Fruit fly (Drosophila melanogaster) whole organism, prepupa: ENCODE results near the gene Ir94b.

Source experiments
- CG31627 ChIP-seq: fragments of 200-800 bp; sonication (Bioruptor generic); optimal IDR thresholded peaks from 3 replicates; lab custom pipeline; 2016; ENCODE audit warnings: missing biosample characterization, missing genetic modification characterization
- CG6163 ChIP-seq: fragments of 200-800 bp; sonication (Bioruptor generic); IDR thresholded peaks from 3 replicates; pipeline ENCODE4 v1.3.6; 2022; ENCODE audit warnings: missing biosample characterization, missing genetic modification characterization
- CG8632 ChIP-seq: fragments of 200-800 bp; sonication (Bioruptor generic); optimal IDR thresholded peaks from 3 replicates; lab custom pipeline; 2016; ENCODE audit warnings: missing biosample characterization, missing genetic modification characterization
- CG9139 ChIP-seq: fragments of 200-800 bp; sonication (Bioruptor generic); optimal IDR thresholded peaks from 3 replicates; lab custom pipeline; 2017; ENCODE audit warnings: missing biosample characterization, mild to moderate bottlenecking, missing genetic modification characterization
- Eip78C ChIP-seq: fragments of 200-800 bp; sonication (Bioruptor generic); peaks from one replicate; lab custom pipeline; 2016; ENCODE audit warnings: missing biosample characterization, missing genetic modification characterization
- Ets96B ChIP-seq: fragments of 200-800 bp; optimal IDR thresholded peaks from 2 replicates; lab custom pipeline; 2019; ENCODE audit warnings: missing biosample characterization, mild to moderate bottlenecking, missing genetic modification characterization, moderate library complexity
- Lpt ChIP-seq: fragments of 200-800 bp; sonication (Bioruptor generic); optimal IDR thresholded peaks from 3 replicates; lab custom pipeline; 2016; ENCODE audit warnings: missing biosample characterization, missing genetic modification characterization
- Sox102F ChIP-seq: fragments of 200-800 bp; sonication (Bioruptor generic); optimal IDR thresholded peaks from 2 replicates; lab custom pipeline; 2016; ENCODE audit warnings: missing biosample characterization, mild to moderate bottlenecking, missing genetic modification characterization
- dsx ChIP-seq: fragments of 200-800 bp; optimal IDR thresholded peaks from 3 replicates; lab custom pipeline; 2019; ENCODE audit warnings: missing biosample characterization, mild to moderate bottlenecking, missing genetic modification characterization, moderate library complexity; ENCODE audit not compliant: poor library complexity, severe bottlenecking
- fkh ChIP-seq: fragments of 200-800 bp; sonication (Bioruptor generic); optimal IDR thresholded peaks from 3 replicates; lab custom pipeline; 2017; ENCODE audit warnings: missing biosample characterization, mild to moderate bottlenecking, missing genetic modification characterization, moderate library complexity
- ss ChIP-seq, 2 experiments: fragments of 200-800 bp; sonication (Bioruptor generic); optimal IDR thresholded peaks; 2 replicates in 1 of 2; 3 replicates in 1 of 2; lab custom pipeline; 2017 to 2018; ENCODE audit warnings: mild to moderate bottlenecking in 2 of 2, missing biosample characterization in 2 of 2, missing genetic modification characterization in 2 of 2, moderate library complexity in 1 of 2
- svp ChIP-seq: fragments of 200-800 bp; sonication (Bioruptor generic); peaks from one replicate; lab custom pipeline; 2016; ENCODE audit warnings: missing biosample characterization, missing genetic modification characterization

Ir94b gene

dm6 chr3R:22066440-22066839 is 50.6 kb downstream of the Ir94b start:
- peak; percentile 13 for TF ChIP-seq CG8632 (GFP tag; lab: Kevin White, UChicago)
- TF ChIP-seq dsx (GFP tag; lab: Kevin White, UChicago) = no peak
- TF ChIP-seq fkh (GFP tag; lab: Kevin White, UChicago) = peak; percentile 59
- TF ChIP-seq Eip78C (GFP tag; lab: Kevin White, UChicago) = peak; percentile 47
- TF ChIP-seq Lpt (GFP tag; lab: Kevin White, UChicago) = no peak
- no peak for TF ChIP-seq Ets96B
- TF ChIP-seq svp (GFP tag; lab: Kevin White, UChicago) = peak; percentile 92
- no peak for TF ChIP-seq CG31627 (GFP tag; lab: Kevin White, UChicago)
- 0 out of 3 replicates have a peak, but pooled peaks have one; percentile 22 for TF ChIP-seq CG6163 (GFP tag; lab: Robert Waterston, UW)
- TF ChIP-seq ss (GFP tag; optimal IDR thresholded peaks at IDR 0.05; lab: Kevin White, UChicago) = peak in 1 of 2 experiments; percentile 38
- no peak for TF ChIP-seq Sox102F (GFP tag; lab: Kevin White, UChicago)
- peak; percentile 35 for TF ChIP-seq CG9139 (GFP tag; lab: Kevin White, UChicago)
